Worm (Caenorhabditis elegans) whole organism, L2 larva: ENCODE data around the gene idpp-5.

Experiments
- ama-1 ChIP-seq: fragments of 150-350 bp; optimal IDR thresholded peaks from 2 replicates; lab custom pipeline; 2018; ENCODE audit warnings: inconsistent platforms
- lin-39 ChIP-seq: fragments of 150-350 bp; optimal IDR thresholded peaks from 2 replicates; lab custom pipeline; 2014; ENCODE audit warnings: missing biosample characterization, missing genetic modification reagents, missing genetic modification characterization
- mdl-1 ChIP-seq, 2 experiments: fragments of 150-350 bp in 1 of 2; sonication (generic microtip) in 1 of 2; optimal IDR thresholded peaks; 2 replicates each; lab custom pipeline; 2017; ENCODE audit warnings: missing biosample characterization in 2 of 2, missing genetic modification characterization in 2 of 2
- nhr-237 ChIP-seq: fragments of 150-350 bp; optimal IDR thresholded peaks from 2 replicates; lab custom pipeline; 2014; ENCODE audit warnings: missing biosample characterization, missing genetic modification characterization

- TF ChIP-seq lin-39 (tag; lab: Kevin White, UChicago) (no peak), nhr-237 (tag; lab: Kevin White, UChicago) (no peak), mdl-1 (tag; optimal IDR thresholded peaks at IDR 0.05; lab: Kevin White, UChicago) (no peak), ama-1 (lab: Kevin White, UChicago) (no peak)
These were observed 9.0 kb downstream of the idpp-5 start for ce11 chrX:3783659-3784058.
